Worm (Caenorhabditis elegans) whole organism, L1 larva: Measurements from ENCODE around the gene R06B10.7.
A peak's percentile ranks its signal among the peaks of the same experiment; 100 is the strongest.

ENCODE experiments used
- C04F5.9 ChIP-seq: sonication (generic microtip); optimal IDR thresholded peaks from 2 replicates; lab custom pipeline; 2016; ENCODE audit warnings: missing genetic modification characterization, missing compliant biosample characterization
- F16B12.6 ChIP-seq: fragments of 150-350 bp; optimal IDR thresholded peaks from 2 replicates; lab custom pipeline; 2014; ENCODE audit warnings: missing biosample characterization, missing genetic modification characterization
- Y116A8C.19 ChIP-seq: sonication (generic microtip); optimal IDR thresholded peaks from 2 replicates; lab custom pipeline; 2016; ENCODE audit warnings: missing compliant biosample characterization, missing genetic modification characterization, borderline replicate concordance
- ama-1 ChIP-seq: fragments of 150-350 bp; optimal IDR thresholded peaks from 2 replicates; lab custom pipeline; 2014
- ceh-63 ChIP-seq: fragments of 200-800 bp; sonication (Bioruptor generic); optimal IDR thresholded peaks from 2 replicates; lab custom pipeline; 2018; ENCODE audit warnings: mild to moderate bottlenecking, missing genetic modification characterization, missing compliant biosample characterization
- ceh-82 ChIP-seq, 3 experiments: fragments of 150-350 bp in 1 of 3; sonication (generic microtip) in 2 of 3; optimal IDR thresholded peaks; 2 replicates each; lab custom pipeline; 2014 to 2017; ENCODE audit warnings: missing biosample characterization in 3 of 3, missing genetic modification characterization in 3 of 3
- ceh-88 ChIP-seq: fragments of 200-800 bp; sonication (Bioruptor generic); IDR thresholded peaks from 2 replicates; pipeline ENCODE4 v1.3.6; 2022; ENCODE audit warnings: missing genetic modification characterization, missing compliant biosample characterization
- ces-1 ChIP-seq: fragments of 150-350 bp; optimal IDR thresholded peaks from 2 replicates; lab custom pipeline; 2014; ENCODE audit warnings: missing biosample characterization, missing genetic modification reagents, missing genetic modification characterization
- dpl-1 ChIP-seq, 3 experiments: fragments of 150-350 bp in 2 of 3; sonication (generic microtip) in 1 of 3; optimal IDR thresholded peaks; 2 replicates each; lab custom pipeline; 2014 to 2017; ENCODE audit warnings: missing biosample characterization in 3 of 3, missing genetic modification characterization in 3 of 3, missing genetic modification reagents in 3 of 3
- dsc-1 ChIP-seq: sonication (generic microtip); optimal IDR thresholded peaks from 2 replicates; lab custom pipeline; 2016; ENCODE audit warnings: mild to moderate bottlenecking, missing genetic modification characterization, missing compliant biosample characterization
- efl-1 ChIP-seq, 4 experiments: fragments of 150-350 bp; optimal IDR thresholded peaks in 3 of 4; peaks in 1 of 4; 1 replicate in 1 of 4; 2 replicates in 3 of 4; lab custom pipeline; 2014; ENCODE audit warnings: missing biosample characterization in 2 of 4, missing genetic modification characterization in 2 of 4, missing genetic modification reagents in 2 of 4
- efl-3 ChIP-seq: fragments of 200-800 bp; sonication (Bioruptor generic); optimal IDR thresholded peaks from 2 replicates; lab custom pipeline; 2018; ENCODE audit warnings: mild to moderate bottlenecking, missing genetic modification characterization, missing compliant biosample characterization
- egl-13 ChIP-seq: sonication (generic microtip); optimal IDR thresholded peaks from 2 replicates; lab custom pipeline; 2016; ENCODE audit warnings: missing genotype, missing genetic modification reagents, missing genetic modification characterization, missing compliant biosample characterization
- elt-2 ChIP-seq: sonication (generic microtip); optimal IDR thresholded peaks from 2 replicates; lab custom pipeline; 2016; ENCODE audit warnings: missing genetic modification characterization, mild to moderate bottlenecking, inconsistent platforms, missing compliant biosample characterization, missing genetic modification reagents
- elt-3 ChIP-seq, 6 experiments: fragments of 150-350 bp in 1 of 6; sonication (generic microtip); optimal IDR thresholded peaks; 2 replicates each; lab custom pipeline; 2017 to 2018; ENCODE audit warnings: missing biosample characterization in 6 of 6, missing genetic modification characterization in 6 of 6, inconsistent platforms in 1 of 6
- fkh-4 ChIP-seq: sonication (generic microtip); optimal IDR thresholded peaks from 2 replicates; lab custom pipeline; 2016; ENCODE audit warnings: missing compliant biosample characterization, missing genetic modification characterization, borderline replicate concordance
- hlh-17 ChIP-seq: fragments of 200-800 bp; sonication (Bioruptor generic); optimal IDR thresholded peaks from 2 replicates; lab custom pipeline; 2018; ENCODE audit warnings: missing genetic modification characterization, mild to moderate bottlenecking, missing compliant biosample characterization, moderate library complexity, borderline replicate concordance
- hlh-4 ChIP-seq: sonication (generic microtip); optimal IDR thresholded peaks from 2 replicates; lab custom pipeline; 2016; ENCODE audit warnings: mild to moderate bottlenecking, missing genetic modification characterization, missing compliant biosample characterization
- irx-1 ChIP-seq: sonication (generic microtip); optimal IDR thresholded peaks from 2 replicates; lab custom pipeline; 2016; ENCODE audit warnings: missing genetic modification characterization, missing compliant biosample characterization
- lin-13 ChIP-seq: fragments of 150-350 bp; optimal IDR thresholded peaks from 2 replicates; lab custom pipeline; 2014; ENCODE audit warnings: missing biosample characterization, missing genetic modification reagents, missing genetic modification characterization
- lin-14 ChIP-seq: fragments of 200-800 bp; sonication (Bioruptor generic); optimal IDR thresholded peaks from 2 replicates; lab custom pipeline; 2018; ENCODE audit warnings: mild to moderate bottlenecking, missing genetic modification characterization, moderate library complexity, missing compliant biosample characterization
- lir-3 ChIP-seq: sonication (generic microtip); optimal IDR thresholded peaks from 2 replicates; lab custom pipeline; 2016; ENCODE audit warnings: mild to moderate bottlenecking, missing genetic modification characterization, moderate library complexity, missing compliant biosample characterization; ENCODE audit not compliant: poor library complexity
- lsy-2 ChIP-seq, 2 experiments: fragments of 150-350 bp; optimal IDR thresholded peaks; 2 replicates each; lab custom pipeline; 2014; ENCODE audit warnings: missing biosample characterization in 2 of 2, missing genetic modification characterization in 2 of 2
- mep-1 ChIP-seq: fragments of 150-350 bp; optimal IDR thresholded peaks from 2 replicates; lab custom pipeline; 2014; ENCODE audit warnings: missing biosample characterization, missing genetic modification characterization
- nhr-12 ChIP-seq: sonication (generic microtip); optimal IDR thresholded peaks from 2 replicates; lab custom pipeline; 2017; ENCODE audit warnings: missing biosample characterization, missing genetic modification characterization
- nhr-19 ChIP-seq: fragments of 200-800 bp; sonication (Bioruptor generic); conservative IDR thresholded peaks from 2 replicates; pipeline ENCODE4 v1.3.6; 2022; ENCODE audit warnings: missing genetic modification characterization, missing compliant biosample characterization
- nhr-20 ChIP-seq: sonication (generic microtip); optimal IDR thresholded peaks from 2 replicates; lab custom pipeline; 2016; ENCODE audit warnings: mild to moderate bottlenecking, missing genetic modification characterization, missing compliant biosample characterization
- nhr-28 ChIP-seq: fragments of 150-350 bp; optimal IDR thresholded peaks from 2 replicates; lab custom pipeline; 2014; ENCODE audit warnings: missing biosample characterization, missing genetic modification characterization
- nhr-47 ChIP-seq: sonication (generic microtip); optimal IDR thresholded peaks from 2 replicates; lab custom pipeline; 2016; ENCODE audit warnings: mild to moderate bottlenecking, missing genetic modification characterization, moderate library complexity, missing compliant biosample characterization
- nhr-76 ChIP-seq: sonication (generic microtip); optimal IDR thresholded peaks from 2 replicates; lab custom pipeline; 2017; ENCODE audit warnings: missing biosample characterization, missing genetic modification characterization
- nhr-77 ChIP-seq: fragments of 150-350 bp; optimal IDR thresholded peaks from 2 replicates; lab custom pipeline; 2014; ENCODE audit warnings: missing biosample characterization, missing genetic modification characterization
- pax-3 ChIP-seq: fragments of 200-800 bp; sonication (Bioruptor generic); optimal IDR thresholded peaks from 2 replicates; lab custom pipeline; 2018; ENCODE audit warnings: mild to moderate bottlenecking, missing genetic modification characterization, moderate library complexity, missing compliant biosample characterization
- rnt-1 ChIP-seq: sonication (generic microtip); optimal IDR thresholded peaks from 2 replicates; lab custom pipeline; 2016; ENCODE audit warnings: mild to moderate bottlenecking, missing genetic modification characterization, moderate library complexity, missing compliant biosample characterization
- skn-1 ChIP-seq: fragments of 150-350 bp; optimal IDR thresholded peaks from 2 replicates; lab custom pipeline; 2014; ENCODE audit warnings: missing biosample characterization, missing genetic modification characterization
- snpc-4 ChIP-seq: fragments of 150-350 bp; optimal IDR thresholded peaks from 2 replicates; lab custom pipeline; 2014; ENCODE audit warnings: missing biosample characterization, missing genetic modification characterization
- sox-4 ChIP-seq: sonication (generic microtip); optimal IDR thresholded peaks from 2 replicates; lab custom pipeline; 2016; ENCODE audit warnings: missing genetic modification characterization, missing compliant biosample characterization
- sptf-1 ChIP-seq: fragments of 150-350 bp; optimal IDR thresholded peaks from 2 replicates; lab custom pipeline; 2014; ENCODE audit warnings: missing biosample characterization, missing genetic modification characterization
- swsn-7 ChIP-seq: sonication (generic microtip); optimal IDR thresholded peaks from 2 replicates; lab custom pipeline; 2016; ENCODE audit warnings: missing genetic modification characterization, missing compliant biosample characterization
- tbx-2 ChIP-seq: sonication (generic microtip); optimal IDR thresholded peaks from 2 replicates; lab custom pipeline; 2016; ENCODE audit warnings: missing genetic modification characterization, missing compliant biosample characterization
- unc-130 ChIP-seq: fragments of 150-350 bp; optimal IDR thresholded peaks from 2 replicates; lab custom pipeline; 2017; ENCODE audit warnings: missing biosample characterization, missing genetic modification characterization, inconsistent platforms
- unc-62 ChIP-seq: fragments of 150-350 bp; optimal IDR thresholded peaks from 2 replicates; lab custom pipeline; 2014; ENCODE audit warnings: missing biosample characterization, missing genetic modification reagents, missing genetic modification characterization
- vab-15 ChIP-seq: sonication (generic microtip); optimal IDR thresholded peaks from 2 replicates; lab custom pipeline; 2017; ENCODE audit warnings: missing genotype, mild to moderate bottlenecking, missing genetic modification characterization, missing compliant biosample characterization
- zip-4 ChIP-seq: fragments of 200-800 bp; sonication (Bioruptor generic); optimal IDR thresholded peaks from 2 replicates; lab custom pipeline; 2018; ENCODE audit warnings: mild to moderate bottlenecking, missing genetic modification characterization, moderate library complexity, missing compliant biosample characterization

R06B10.7 gene

DNA sequence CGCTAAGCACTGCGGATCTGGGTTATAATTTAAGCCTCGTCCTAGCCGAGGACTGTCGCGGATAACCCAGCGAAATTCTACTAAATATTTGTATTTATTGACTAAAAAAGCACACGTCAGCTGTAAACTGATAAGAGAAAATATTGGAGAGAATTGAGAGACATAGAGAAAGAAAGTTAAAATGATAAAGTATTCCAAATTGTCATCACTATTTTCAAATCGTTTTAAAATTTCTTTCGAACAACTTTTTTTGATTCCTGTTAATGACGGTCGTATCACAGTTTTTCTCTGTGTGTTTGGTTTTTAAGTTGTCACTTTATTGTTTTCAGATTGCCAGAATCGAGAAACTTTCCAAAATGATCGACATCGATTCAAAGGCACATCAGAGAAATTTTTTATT is 39.2 kb downstream of the R06B10.7 start, which contains the start of gene fbxa-51:
Gene fbxa-51, plus strand, starts transcription at position 322 of the 400 bp plus-strand sequence.
- TF ChIP-seq nhr-47 (tag; lab: Kevin White, UChicago), result no peak
- TF ChIP-seq nhr-19, result no peak

DNA sequence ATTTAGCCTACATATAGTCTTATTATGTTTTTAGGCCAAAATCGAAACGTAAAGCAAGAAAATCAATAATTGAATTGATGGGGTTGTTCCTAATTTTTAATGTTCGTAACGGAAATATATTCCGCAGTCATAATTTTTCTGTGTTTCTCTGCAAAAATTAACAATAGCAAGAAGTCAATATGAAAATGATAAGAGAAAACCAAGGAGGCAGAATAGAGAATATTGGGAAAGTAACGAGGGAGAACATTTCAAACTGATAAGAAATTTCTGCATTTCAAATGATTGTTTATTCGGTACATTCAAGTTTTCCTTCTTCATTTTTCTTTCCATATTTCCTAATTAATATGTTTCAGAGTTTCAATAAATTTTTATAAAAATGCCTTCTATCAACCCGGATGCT is 45.2 kb downstream of the R06B10.7 start, which contains the start of gene fbxa-54:
Gene fbxa-54, plus strand, starts transcription at position 354 of the 400 bp plus-strand sequence.
- TF ChIP-seq F16B12.6 (no peak), tbx-2 (tag; lab: Kevin White, UChicago) (no peak), zip-4 (GFP tag; lab: Kevin White, UChicago) (no peak), lin-13 (GFP tag; lab: Kevin White, UChicago) (no peak), elt-2 (peak; percentile 36), ama-1 (lab: Kevin White, UChicago) (no peak), lir-3 (tag; lab: Kevin White, UChicago) (no peak)

DNA sequence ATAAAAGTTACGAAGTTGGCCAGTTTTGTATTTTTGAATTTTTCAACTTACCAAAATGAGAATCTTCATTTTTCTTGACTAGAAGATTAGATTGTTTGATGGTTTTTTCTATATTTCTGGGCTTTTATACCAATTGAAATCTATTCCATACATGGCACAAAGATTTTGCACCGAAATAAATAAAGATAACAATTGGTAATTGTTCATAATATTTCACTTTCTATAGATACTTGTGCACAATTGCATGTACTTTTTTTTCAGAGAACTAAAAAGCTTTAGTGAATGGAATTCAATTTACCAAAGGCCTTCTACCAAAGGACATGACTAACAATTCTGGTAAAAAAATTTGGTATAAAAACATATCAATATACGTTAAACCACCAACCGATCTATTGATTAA is 46.6 kb downstream of the R06B10.7 start, which contains the start of the genes T12B5.15 and T12B5.14:
Gene T12B5.15, minus strand, starts transcription at position 101 of the 400 bp plus-strand sequence.
Gene T12B5.14, plus strand, starts transcription at position 321 of the 400 bp plus-strand sequence.
- no peak for TF ChIP-seq egl-13 (tag; lab: Kevin White, UChicago)
- TF ChIP-seq ceh-82 (tag; optimal IDR thresholded peaks at IDR 0.05; lab: Kevin White, UChicago), result no peak
- TF ChIP-seq snpc-4 (tag; lab: Kevin White, UChicago), result no peak
- no peak for TF ChIP-seq nhr-76
- TF ChIP-seq nhr-20 (tag; lab: Kevin White, UChicago), result no peak
- no peak for TF ChIP-seq nhr-77 (tag; lab: Kevin White, UChicago)
- no peak for TF ChIP-seq nhr-28 (tag; lab: Kevin White, UChicago)
- TF ChIP-seq ceh-63, result no peak
- TF ChIP-seq lsy-2 (tag; optimal IDR thresholded peaks at IDR 0.05; lab: Kevin White, UChicago), result no peak
- TF ChIP-seq Y116A8C.19 (tag; lab: Kevin White, UChicago), result no peak
- no peak for TF ChIP-seq pax-3 (tag; lab: Kevin White, UChicago)
- TF ChIP-seq irx-1 (tag; lab: Kevin White, UChicago), result no peak
- TF ChIP-seq nhr-47 (tag; lab: Kevin White, UChicago), result no peak
- no peak for TF ChIP-seq vab-15 (tag; lab: Kevin White, UChicago)
- no peak for TF ChIP-seq hlh-4 (tag; lab: Kevin White, UChicago)

- TF ChIP-seq nhr-12 (tag; lab: Kevin White, UChicago) (no peak), nhr-19 (no peak), dpl-1 (GFP tag; optimal IDR thresholded peaks at IDR 0.05; lab: Kevin White, UChicago) (peak in 2 of 3 experiments; percentile 37 to 54), ceh-82 (tag; optimal IDR thresholded peaks at IDR 0.05; lab: Kevin White, UChicago) (peak in 1 of 3 experiments; percentile 5), ces-1 (GFP tag; lab: Kevin White, UChicago) (no peak), F16B12.6 (peak; percentile 87), nhr-47 (tag; lab: Kevin White, UChicago) (no peak), tbx-2 (tag; lab: Kevin White, UChicago) (peak; percentile 19), nhr-20 (tag; lab: Kevin White, UChicago) (no peak), ceh-63 (no peak), lin-14 (no peak), mep-1 (tag; lab: Kevin White, UChicago) (peak; percentile 51), swsn-7 (tag; lab: Kevin White, UChicago) (peak; percentile 30), unc-130 (no peak), C04F5.9 (tag; lab: Kevin White, UChicago) (no peak), pax-3 (tag; lab: Kevin White, UChicago) (no peak), irx-1 (tag; lab: Kevin White, UChicago) (no peak), hlh-4 (tag; lab: Kevin White, UChicago) (no peak), efl-3 (GFP tag; lab: Kevin White, UChicago) (no peak), fkh-4 (tag; lab: Kevin White, UChicago) (no peak), lir-3 (tag; lab: Kevin White, UChicago) (no peak), sox-4 (no peak), efl-1 (optimal IDR thresholded peaks at IDR 0.05; lab: Kevin White, UChicago) (peak; percentile 25 to 45), efl-1 (GFP tag; optimal IDR thresholded peaks at IDR 0.05 in 1 of 2; lab: Kevin White, UChicago) (peak; percentile 31 to 94), elt-3 (tag; optimal IDR thresholded peaks at IDR 0.05; lab: Kevin White, UChicago) (no peak), nhr-28 (tag; lab: Kevin White, UChicago) (no peak), lin-13 (GFP tag; lab: Kevin White, UChicago) (no peak), hlh-17 (GFP tag; lab: Kevin White, UChicago) (no peak), dsc-1 (tag; lab: Kevin White, UChicago) (peak; percentile 25), skn-1 (tag; lab: Kevin White, UChicago) (no peak), unc-62 (GFP tag; lab: Kevin White, UChicago) (no peak), rnt-1 (tag; lab: Kevin White, UChicago) (no peak), sptf-1 (tag; lab: Kevin White, UChicago) (no peak), ceh-88 (GFP tag; lab: Robert Waterston, UW) (no peak)
Measured at ce11 chrIII:952184-952583, 49.0 kb downstream of the R06B10.7 start, which contains the start of gene fbxa-10. fbxa-10 (plus strand) TSS chrIII:952390.
